Fruit fly (Drosophila melanogaster) whole organism, embryonic: Measurements from ENCODE around the gene CG31104.
A peak's percentile ranks its signal among the peaks of the same experiment; 100 is the strongest.

ENCODE experiments used
- ATbp ChIP-seq: fragments of 200-800 bp; sonication (Bioruptor generic); optimal IDR thresholded peaks from 2 replicates; lab custom pipeline; 2017; ENCODE audit warnings: missing biosample characterization, mild to moderate bottlenecking, missing genetic modification characterization, missing genetic modification reagents
- BtbVII ChIP-seq: fragments of 200-800 bp; sonication (Bioruptor generic); optimal IDR thresholded peaks from 3 replicates; lab custom pipeline; 2017; ENCODE audit warnings: missing biosample characterization, mild to moderate bottlenecking, missing genetic modification characterization
- CG10431 ChIP-seq: fragments of 200-800 bp; sonication (Bioruptor generic); optimal IDR thresholded peaks from 3 replicates; lab custom pipeline; 2018; ENCODE audit warnings: missing biosample characterization, mild to moderate bottlenecking, missing genetic modification characterization
- CG10959 ChIP-seq: fragments of 200-800 bp; sonication (Bioruptor generic); IDR thresholded peaks from 2 replicates; pipeline ENCODE4 v1.3.6; 2022; ENCODE audit warnings: missing biosample characterization, missing genetic modification characterization
- CG11085 ChIP-seq: fragments of 200-800 bp; sonication (Bioruptor generic); IDR thresholded peaks from 2 replicates; pipeline ENCODE4 v1.3.6; 2022; ENCODE audit warnings: missing biosample characterization, missing genetic modification characterization
- CG11398 ChIP-seq: fragments of 200-800 bp; sonication (Bioruptor generic); optimal IDR thresholded peaks from 2 replicates; lab custom pipeline; 2016; ENCODE audit warnings: missing biosample characterization, missing genetic modification characterization
- CG12155 ChIP-seq: fragments of 200-800 bp; sonication (Bioruptor generic); optimal IDR thresholded peaks from 3 replicates; lab custom pipeline; 2016; ENCODE audit warnings: missing biosample characterization, missing genetic modification characterization
- CG12299 ChIP-seq: fragments of 200-800 bp; sonication (Bioruptor generic); optimal IDR thresholded peaks from 2 replicates; lab custom pipeline; 2018; ENCODE audit warnings: missing biosample characterization, mild to moderate bottlenecking, missing genetic modification characterization
- CG1233 ChIP-seq: fragments of 200-800 bp; sonication (Bioruptor generic); optimal IDR thresholded peaks from 4 replicates; lab custom pipeline; 2018; ENCODE audit warnings: missing biosample characterization, mild to moderate bottlenecking, missing genetic modification characterization
- CG12391 ChIP-seq: fragments of 200-800 bp; sonication (Bioruptor generic); optimal IDR thresholded peaks from 3 replicates; lab custom pipeline; 2018; ENCODE audit warnings: missing biosample characterization, mild to moderate bottlenecking, missing genetic modification characterization, moderate library complexity
- CG13424 ChIP-seq: fragments of 200-800 bp; sonication (Bioruptor generic); optimal IDR thresholded peaks from 2 replicates; lab custom pipeline; 2019; ENCODE audit warnings: missing biosample characterization, mild to moderate bottlenecking, missing genetic modification characterization, moderate library complexity
- CG15011 ChIP-seq: fragments of 200-800 bp; sonication (Bioruptor generic); optimal IDR thresholded peaks from 3 replicates; lab custom pipeline; 2018; ENCODE audit warnings: missing biosample characterization, mild to moderate bottlenecking, missing genetic modification characterization
- CG18764 ChIP-seq: fragments of 200-800 bp; sonication (Bioruptor generic); optimal IDR thresholded peaks from 3 replicates; lab custom pipeline; 2016; ENCODE audit warnings: missing biosample characterization, missing genetic modification characterization
- CG8388 ChIP-seq: fragments of 200-800 bp; sonication (Bioruptor generic); optimal IDR thresholded peaks from 2 replicates; lab custom pipeline; 2019; ENCODE audit warnings: missing biosample characterization, mild to moderate bottlenecking, missing genetic modification characterization, moderate library complexity
- CG8478 ChIP-seq: fragments of >200 bp; optimal IDR thresholded peaks from 2 replicates; lab custom pipeline; 2018
- CG8944 ChIP-seq: fragments of 200-800 bp; sonication (Bioruptor generic); optimal IDR thresholded peaks from 3 replicates; lab custom pipeline; 2016; ENCODE audit warnings: missing biosample characterization, missing genetic modification characterization
- Chrac-16 ChIP-seq: fragments of 200-800 bp; sonication (Bioruptor generic); optimal IDR thresholded peaks from 3 replicates; lab custom pipeline; 2016; ENCODE audit warnings: missing biosample characterization, missing genetic modification characterization
- Dek ChIP-seq: fragments of 200-800 bp; sonication (Bioruptor generic); optimal IDR thresholded peaks from 3 replicates; lab custom pipeline; 2019; ENCODE audit warnings: missing biosample characterization, mild to moderate bottlenecking, missing genetic modification characterization, moderate library complexity
- Dfd ChIP-seq, 2 experiments: fragments of >200 bp; optimal IDR thresholded peaks; 2 replicates each; lab custom pipeline; 2017; ENCODE audit warnings: missing biosample characterization in 2 of 2, missing genetic modification characterization in 2 of 2
- Dip3 ChIP-seq: fragments of 200-800 bp; sonication (Bioruptor generic); optimal IDR thresholded peaks from 3 replicates; lab custom pipeline; 2016; ENCODE audit warnings: missing biosample characterization, missing genetic modification characterization
- Doc2 ChIP-seq: fragments of 200-800 bp; sonication (Bioruptor generic); IDR thresholded peaks from 2 replicates; pipeline ENCODE4 v1.3.6; 2022; ENCODE audit warnings: missing biosample characterization, missing genetic modification characterization
- Fer1 ChIP-seq: fragments of 200-800 bp; sonication (Bioruptor generic); optimal IDR thresholded peaks from 2 replicates; lab custom pipeline; 2017; ENCODE audit warnings: missing biosample characterization, mild to moderate bottlenecking, missing genetic modification characterization
- Fer2 ChIP-seq: fragments of 200-800 bp; sonication (Bioruptor generic); optimal IDR thresholded peaks from 2 replicates; lab custom pipeline; 2018; ENCODE audit warnings: missing biosample characterization, mild to moderate bottlenecking, missing genetic modification characterization, moderate library complexity
- Gsc ChIP-seq: fragments of 200-800 bp; sonication (Bioruptor generic); IDR thresholded peaks from 2 replicates; pipeline ENCODE4 v1.3.6; 2022; ENCODE audit warnings: missing biosample characterization, missing genetic modification characterization
- HLHmδ ChIP-seq: fragments of 200-800 bp; sonication (Bioruptor generic); optimal IDR thresholded peaks from 2 replicates; lab custom pipeline; 2018; ENCODE audit warnings: missing biosample characterization, mild to moderate bottlenecking, missing genetic modification characterization, moderate library complexity
- Jarid2 ChIP-seq: fragments of 200-800 bp; sonication (Bioruptor generic); optimal IDR thresholded peaks from 3 replicates; lab custom pipeline; 2017; ENCODE audit warnings: mild to moderate bottlenecking, missing biosample characterization, missing genetic modification reagents, missing genetic modification characterization
- NC2α ChIP-seq: fragments of 200-800 bp; sonication (Bioruptor generic); optimal IDR thresholded peaks from 2 replicates; lab custom pipeline; 2016; ENCODE audit warnings: missing biosample characterization, missing genetic modification characterization
- Nf-YC ChIP-seq: fragments of 200-800 bp; optimal IDR thresholded peaks from 3 replicates; lab custom pipeline; 2019; ENCODE audit warnings: missing biosample characterization, mild to moderate bottlenecking, missing genetic modification characterization, moderate library complexity
- Oli ChIP-seq: fragments of 200-800 bp; sonication (Bioruptor generic); optimal IDR thresholded peaks from 2 replicates; lab custom pipeline; 2018; ENCODE audit warnings: missing biosample characterization, mild to moderate bottlenecking, missing genetic modification characterization, moderate library complexity
- PHDP ChIP-seq: fragments of 200-800 bp; sonication (Bioruptor generic); optimal IDR thresholded peaks from 3 replicates; lab custom pipeline; 2018; ENCODE audit warnings: missing biosample characterization, mild to moderate bottlenecking, missing genetic modification characterization, moderate library complexity
- Pdp1 ChIP-seq, 2 experiments: fragments of 200-800 bp; sonication (Bioruptor generic); optimal IDR thresholded peaks; 3 replicates each; lab custom pipeline; 2016; ENCODE audit warnings: missing biosample characterization in 2 of 2, missing genetic modification characterization in 2 of 2, mild to moderate bottlenecking in 1 of 2, moderate library complexity in 1 of 2
- Usf ChIP-seq: fragments of 200-800 bp; sonication (Bioruptor generic); optimal IDR thresholded peaks from 2 replicates; lab custom pipeline; 2017; ENCODE audit warnings: missing genotype, missing biosample characterization, missing genetic modification characterization
- YL-1 ChIP-seq: fragments of 200-800 bp; sonication (Bioruptor generic); optimal IDR thresholded peaks from 3 replicates; lab custom pipeline; 2017; ENCODE audit warnings: missing biosample characterization, mild to moderate bottlenecking, missing genetic modification characterization
- ci ChIP-seq: fragments of 200-800 bp; sonication (Bioruptor generic); IDR thresholded peaks from 3 replicates; pipeline ENCODE4 v1.3.6; 2022; ENCODE audit warnings: missing biosample characterization, missing genetic modification characterization
- crol ChIP-seq: fragments of 200-800 bp; sonication (Bioruptor generic); IDR thresholded peaks from 2 replicates; pipeline ENCODE4 v1.3.6; 2022; ENCODE audit warnings: missing biosample characterization, missing genetic modification characterization
- en ChIP-seq: fragments of 200-800 bp; sonication (Bioruptor generic); optimal IDR thresholded peaks from 2 replicates; lab custom pipeline; 2016; ENCODE audit warnings: missing biosample characterization, missing genetic modification characterization
- eve ChIP-seq, 2 experiments: fragments of >200 bp; optimal IDR thresholded peaks; 2 replicates each; lab custom pipeline; 2017; ENCODE audit warnings: missing biosample characterization in 2 of 2, missing genetic modification characterization in 2 of 2
- gem ChIP-seq: fragments of 200-800 bp; sonication (Bioruptor generic); optimal IDR thresholded peaks from 2 replicates; lab custom pipeline; 2019; ENCODE audit warnings: missing biosample characterization, mild to moderate bottlenecking, missing genetic modification characterization, moderate library complexity
- hb ChIP-seq: fragments of 200-800 bp; sonication (Bioruptor generic); IDR thresholded peaks from 3 replicates; pipeline ENCODE4 v1.3.6; 2022; ENCODE audit warnings: missing biosample characterization, missing genetic modification characterization; ENCODE audit not compliant: partially characterized antibody
- hth ChIP-seq: fragments of >200 bp; optimal IDR thresholded peaks from 2 replicates; lab custom pipeline; 2017; ENCODE audit warnings: inconsistent platforms
- ind ChIP-seq: fragments of 200-800 bp; sonication (Bioruptor generic); optimal IDR thresholded peaks from 3 replicates; lab custom pipeline; 2016; ENCODE audit warnings: missing biosample characterization, missing genetic modification characterization
- kah ChIP-seq: fragments of 200-800 bp; sonication (Bioruptor generic); optimal IDR thresholded peaks from 2 replicates; lab custom pipeline; 2018; ENCODE audit warnings: missing biosample characterization, mild to moderate bottlenecking, missing genetic modification characterization
- kay ChIP-seq: fragments of 200-800 bp; sonication (Bioruptor generic); optimal IDR thresholded peaks from 2 replicates; lab custom pipeline; 2016; ENCODE audit warnings: missing biosample characterization, missing genetic modification characterization
- mirr ChIP-seq: fragments of 200-800 bp; sonication (Bioruptor generic); optimal IDR thresholded peaks from 3 replicates; lab custom pipeline; 2018; ENCODE audit warnings: missing biosample characterization, mild to moderate bottlenecking, missing genetic modification characterization
- mld ChIP-seq: fragments of 200-800 bp; sonication (Bioruptor generic); IDR thresholded peaks from 3 replicates; pipeline ENCODE4 v1.3.6; 2022; ENCODE audit warnings: missing biosample characterization, missing genetic modification characterization; ENCODE audit not compliant: partially characterized antibody
- row ChIP-seq: fragments of 200-800 bp; sonication (Bioruptor generic); IDR thresholded peaks from 3 replicates; pipeline ENCODE4 v1.3.6; 2022; ENCODE audit warnings: missing biosample characterization, missing genetic modification characterization
- sna ChIP-seq: fragments of 200-800 bp; sonication (Bioruptor generic); IDR thresholded peaks from 2 replicates; pipeline ENCODE4 v1.3.6; 2022; ENCODE audit warnings: missing biosample characterization, missing genetic modification characterization; ENCODE audit not compliant: partially characterized antibody
- sr ChIP-seq: fragments of 200-800 bp; sonication (Bioruptor generic); IDR thresholded peaks from 3 replicates; pipeline ENCODE4 v1.3.6; 2022; ENCODE audit warnings: missing biosample characterization, missing genetic modification characterization
- sug ChIP-seq: fragments of 200-800 bp; optimal IDR thresholded peaks from 2 replicates; lab custom pipeline; 2019; ENCODE audit warnings: missing biosample characterization, mild to moderate bottlenecking, missing genetic modification characterization, moderate library complexity
- trem ChIP-seq: fragments of 200-800 bp; optimal IDR thresholded peaks from 3 replicates; lab custom pipeline; 2019; ENCODE audit warnings: missing biosample characterization, mild to moderate bottlenecking, missing genetic modification characterization, moderate library complexity
- usp ChIP-seq: fragments of >200 bp; optimal IDR thresholded peaks from 2 replicates; lab custom pipeline; 2017; ENCODE audit warnings: missing biosample characterization, missing genetic modification characterization
- zen ChIP-seq: fragments of 200-800 bp; sonication (Bioruptor generic); optimal IDR thresholded peaks from 3 replicates; lab custom pipeline; 2018; ENCODE audit warnings: missing biosample characterization, mild to moderate bottlenecking, missing genetic modification characterization, moderate library complexity

The CG31104 gene

dm6 chr3R:25292864-25293284 is 7.6 kb downstream of the CG31104 start, which contains the start of gene CG31098:
TSS of gene CG31098 (minus strand) at chr3R:25292977.
- TF ChIP-seq CG10431, result peak; percentile 26
- no peak for TF ChIP-seq CG11398 (GFP tag; lab: Kevin White, UChicago)
- TF ChIP-seq CG15011 (GFP tag; lab: Kevin White, UChicago), result no peak
- no peak for TF ChIP-seq Usf (GFP tag; lab: Kevin White, UChicago)
- no peak for TF ChIP-seq Oli (tag; lab: Kevin White, UChicago)
- TF ChIP-seq mirr (GFP tag; lab: Kevin White, UChicago), result peak; percentile 76
- no peak for TF ChIP-seq CG18764 (GFP tag; lab: Kevin White, UChicago)
- peak; percentile 72 for TF ChIP-seq Fer1 (GFP tag; lab: Kevin White, UChicago)
- no peak for TF ChIP-seq hb (GFP tag; lab: Robert Waterston, UW)
- TF ChIP-seq Chrac-16 (GFP tag; lab: Kevin White, UChicago), result no peak
- TF ChIP-seq zen, result no peak
- peak; percentile 90 for TF ChIP-seq sug
- no peak for TF ChIP-seq NC2α (GFP tag; lab: Kevin White, UChicago)
- peak; percentile 35 for TF ChIP-seq CG12299 (tag; lab: Kevin White, UChicago)
- TF ChIP-seq usp, result no peak
- no peak for TF ChIP-seq Doc2 (GFP tag; lab: Robert Waterston, UW)
- no peak for TF ChIP-seq Dfd (GFP tag; optimal IDR thresholded peaks at IDR 0.05; lab: Kevin White, UChicago)
- no peak for TF ChIP-seq Dek (tag; lab: Kevin White, UChicago)
- no peak for TF ChIP-seq HLHmδ
- TF ChIP-seq CG12391 (tag; lab: Kevin White, UChicago), result no peak
- TF ChIP-seq Dip3 (GFP tag; lab: Kevin White, UChicago), result no peak
- TF ChIP-seq kah (GFP tag; lab: Kevin White, UChicago), result no peak
- TF ChIP-seq CG8478, result no peak
- no peak for TF ChIP-seq CG8388 (GFP tag; lab: Kevin White, UChicago)
- peak; percentile 31 for TF ChIP-seq gem
- TF ChIP-seq PHDP, result peak; percentile 60
- no peak for TF ChIP-seq en (GFP tag; lab: Kevin White, UChicago)
- no peak for TF ChIP-seq ind (GFP tag; lab: Kevin White, UChicago)
- no peak for TF ChIP-seq CG11085 (GFP tag; lab: Robert Waterston, UW)
- TF ChIP-seq sna (GFP tag; lab: Robert Waterston, UW), result no peak
- peak; percentile 12 for TF ChIP-seq CG13424 (tag; lab: Kevin White, UChicago)
- peak in 1 of 2 experiments; percentile 39 for TF ChIP-seq Pdp1 (GFP tag; optimal IDR thresholded peaks at IDR 0.05; lab: Kevin White, UChicago)
- no peak for TF ChIP-seq row (GFP tag; lab: Robert Waterston, UW)
- peak; percentile 39 for TF ChIP-seq ATbp (GFP tag; lab: Kevin White, UChicago)
- no peak for TF ChIP-seq CG1233 (GFP tag; lab: Kevin White, UChicago)
- no peak for TF ChIP-seq CG10959 (GFP tag; lab: Robert Waterston, UW)
- no peak for TF ChIP-seq kay (GFP tag; lab: Kevin White, UChicago)
- no peak for TF ChIP-seq Fer2 (tag; lab: Kevin White, UChicago)
- no peak for TF ChIP-seq trem (tag; lab: Kevin White, UChicago)
- TF ChIP-seq YL-1 (GFP tag; lab: Kevin White, UChicago), result peak; percentile 0
- TF ChIP-seq eve (GFP tag; optimal IDR thresholded peaks at IDR 0.05; lab: Kevin White, UChicago), result peak in 1 of 2 experiments; percentile 18
- no peak for TF ChIP-seq crol (GFP tag; lab: Robert Waterston, UW)
- peak; percentile 22; the same call in 1 of the 3 replicates for TF ChIP-seq ci (GFP tag; lab: Robert Waterston, UW)
- TF ChIP-seq mld (GFP tag; lab: Robert Waterston, UW), result no peak
- TF ChIP-seq Jarid2 (GFP tag; lab: Kevin White, UChicago), result peak; percentile 63
- no peak for TF ChIP-seq CG12155
- TF ChIP-seq CG8944, result no peak
- TF ChIP-seq BtbVII, result peak; percentile 66
- TF ChIP-seq hth, result no peak
- TF ChIP-seq Nf-YC (tag; lab: Kevin White, UChicago), result no peak
- no peak for TF ChIP-seq Gsc (GFP tag; lab: Robert Waterston, UW)
- no peak for TF ChIP-seq sr (GFP tag; lab: Robert Waterston, UW)
